Fruit fly (Drosophila melanogaster): ENCODE measurements around the gene klu.

Gene klu

DNA sequence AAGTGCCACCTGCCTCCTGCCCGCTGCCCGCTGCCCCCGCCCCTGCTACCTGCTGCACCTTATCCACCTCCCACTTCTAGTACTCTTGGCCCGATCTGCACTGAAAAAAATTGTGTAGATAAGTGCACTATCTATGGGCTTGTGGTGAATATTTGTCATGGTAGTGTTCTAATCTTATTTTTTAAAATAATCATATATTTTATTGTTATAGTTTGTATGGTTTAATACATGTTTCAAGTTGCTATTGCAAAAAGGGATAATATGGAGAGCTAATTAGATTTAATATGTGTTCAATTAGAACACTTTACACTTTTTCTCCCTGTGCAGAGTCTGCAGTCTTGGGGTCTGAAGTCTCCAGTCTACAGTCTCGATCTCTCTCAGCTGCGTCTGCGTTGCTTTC, 77.6 kb downstream of the klu start (continued):
- TF ChIP-seq Ets21C (GFP tag; optimal IDR thresholded peaks at IDR 0.05) (no peak), Gug (GFP tag; IDR thresholded peaks at IDR 0.05) (peak; percentile 73), CG1621 (tag; optimal IDR thresholded peaks at IDR 0.05) (peak; percentile 55), pdm3 (GFP tag; optimal IDR thresholded peaks at IDR 0.05) (peak; percentile 63), CG16779 (tag; optimal IDR thresholded peaks at IDR 0.05) (peak; percentile 68), Sox15 (GFP tag; optimal IDR thresholded peaks at IDR 0.05) (no peak), CG34406 (GFP tag; optimal IDR thresholded peaks at IDR 0.05) (peak; percentile 23), CG8319 (GFP tag; optimal IDR thresholded peaks at IDR 0.05) (no peak), Hr4 (GFP tag; optimal IDR thresholded peaks at IDR 0.05) (peak; percentile 61), CG11762 (GFP tag; optimal IDR thresholded peaks at IDR 0.05; ENCODE audit: insufficient read depth) (peak; percentile 34), Hr38 (GFP tag; optimal IDR thresholded peaks at IDR 0.05) (no peak), CG3032 (tag; optimal IDR thresholded peaks at IDR 0.05) (peak; percentile 83), Sox14 (GFP tag; optimal IDR thresholded peaks at IDR 0.05) (peak; percentile 52), CG10669 (GFP tag; optimal IDR thresholded peaks at IDR 0.05) (peak; percentile 64), dac (GFP tag; optimal IDR thresholded peaks at IDR 0.05) (peak; percentile 53), CG8632 (GFP tag; optimal IDR thresholded peaks at IDR 0.05) (peak; percentile 43), fd59A (GFP tag; optimal IDR thresholded peaks at IDR 0.05) (peak; percentile 74), CG15336 (GFP tag; IDR thresholded peaks at IDR 0.05) (peak; percentile 88), CG32006 (GFP tag; optimal IDR thresholded peaks at IDR 0.05) (peak; percentile 89), Hr39 (GFP tag; optimal IDR thresholded peaks at IDR 0.05) (no peak), salr (GFP tag; optimal IDR thresholded peaks at IDR 0.05) (peak; percentile 44 to 69), svp (GFP tag) (peak; percentile 53), Eip78C (GFP tag) (peak; percentile 91), CG11902 (GFP tag; optimal IDR thresholded peaks at IDR 0.05) (no peak)
